Fruit fly (Drosophila melanogaster) whole organism, prepupa: ENCODE results near the gene Rbfox1.

ENCODE experiments used
- Blimp-1 ChIP-seq: fragments of 200-800 bp; sonication (Bioruptor generic); optimal IDR thresholded peaks from 3 replicates; lab custom pipeline; 2017; ENCODE audit warnings: missing biosample characterization, missing genetic modification characterization, mild to moderate bottlenecking, moderate library complexity, missing genetic modification reagents
- CG10631 ChIP-seq: fragments of 200-800 bp; sonication (Bioruptor generic); optimal IDR thresholded peaks from 2 replicates; lab custom pipeline; 2016; ENCODE audit warnings: missing biosample characterization, missing genetic modification characterization
- CG11762 ChIP-seq: fragments of 200-800 bp; sonication (Bioruptor generic); optimal IDR thresholded peaks from 3 replicates; lab custom pipeline; 2016; ENCODE audit warnings: missing biosample characterization, missing genetic modification characterization; ENCODE audit not compliant: insufficient read depth
- CG15336 ChIP-seq: fragments of 200-800 bp; sonication (Bioruptor generic); IDR thresholded peaks from 2 replicates; pipeline ENCODE4 v1.3.6; 2022; ENCODE audit warnings: missing biosample characterization, missing genetic modification characterization
- CG1621 ChIP-seq: fragments of 200-800 bp; sonication (Bioruptor generic); optimal IDR thresholded peaks from 3 replicates; lab custom pipeline; 2018; ENCODE audit warnings: missing biosample characterization, mild to moderate bottlenecking, missing genetic modification characterization
- CG16779 ChIP-seq: fragments of 200-800 bp; sonication (Bioruptor generic); optimal IDR thresholded peaks from 3 replicates; lab custom pipeline; 2017; ENCODE audit warnings: missing biosample characterization, mild to moderate bottlenecking, missing genetic modification characterization
- CG3032 ChIP-seq: fragments of 200-800 bp; optimal IDR thresholded peaks from 2 replicates; lab custom pipeline; 2019; ENCODE audit warnings: missing biosample characterization, mild to moderate bottlenecking, missing genetic modification characterization, moderate library complexity
- CG32006 ChIP-seq: fragments of 200-800 bp; sonication (Bioruptor generic); optimal IDR thresholded peaks from 3 replicates; lab custom pipeline; 2017; ENCODE audit warnings: missing biosample characterization, mild to moderate bottlenecking, missing genetic modification characterization
- CG3919 ChIP-seq: fragments of 200-800 bp; sonication (Bioruptor generic); optimal IDR thresholded peaks from 3 replicates; lab custom pipeline; 2016; ENCODE audit warnings: missing biosample characterization, missing genetic modification characterization
- CG6163 ChIP-seq: fragments of 200-800 bp; sonication (Bioruptor generic); IDR thresholded peaks from 3 replicates; pipeline ENCODE4 v1.3.6; 2022; ENCODE audit warnings: missing biosample characterization, missing genetic modification characterization
- CG6276 ChIP-seq: fragments of 200-800 bp; sonication (Bioruptor generic); optimal IDR thresholded peaks from 2 replicates; lab custom pipeline; 2017; ENCODE audit warnings: missing biosample characterization, mild to moderate bottlenecking, missing genetic modification characterization
- CG6808 ChIP-seq: fragments of 200-800 bp; sonication (Bioruptor generic); optimal IDR thresholded peaks from 3 replicates; lab custom pipeline; 2017; ENCODE audit warnings: missing biosample characterization, missing genetic modification characterization, mild to moderate bottlenecking, moderate library complexity, missing genetic modification reagents
- CG6854 ChIP-seq: fragments of 200-800 bp; sonication (Bioruptor generic); optimal IDR thresholded peaks from 2 replicates; lab custom pipeline; 2017; ENCODE audit warnings: missing biosample characterization, mild to moderate bottlenecking, missing genetic modification characterization
- CG7368 ChIP-seq: fragments of 200-800 bp; sonication (Bioruptor generic); optimal IDR thresholded peaks from 3 replicates; lab custom pipeline; 2016; ENCODE audit warnings: missing biosample characterization, missing genetic modification characterization
- CG8119 ChIP-seq: fragments of 200-800 bp; sonication (Bioruptor generic); IDR thresholded peaks from 3 replicates; pipeline ENCODE4 v1.3.6; 2022; ENCODE audit warnings: missing biosample characterization, missing genetic modification characterization
- CG8632 ChIP-seq: fragments of 200-800 bp; sonication (Bioruptor generic); optimal IDR thresholded peaks from 3 replicates; lab custom pipeline; 2016; ENCODE audit warnings: missing biosample characterization, missing genetic modification characterization
- CG9139 ChIP-seq: fragments of 200-800 bp; sonication (Bioruptor generic); optimal IDR thresholded peaks from 3 replicates; lab custom pipeline; 2017; ENCODE audit warnings: missing biosample characterization, mild to moderate bottlenecking, missing genetic modification characterization
- Eip78C ChIP-seq: fragments of 200-800 bp; sonication (Bioruptor generic); peaks from one replicate; lab custom pipeline; 2016; ENCODE audit warnings: missing biosample characterization, missing genetic modification characterization
- Gug ChIP-seq: fragments of 200-800 bp; sonication (Bioruptor generic); IDR thresholded peaks from 2 replicates; pipeline ENCODE4 v1.3.6; 2022; ENCODE audit warnings: missing biosample characterization, missing genetic modification characterization
- Hr39 ChIP-seq: fragments of 200-800 bp; sonication (Bioruptor generic); optimal IDR thresholded peaks from 2 replicates; lab custom pipeline; 2016; ENCODE audit warnings: missing biosample characterization, missing genetic modification characterization
- Hr4 ChIP-seq: fragments of 200-800 bp; sonication (Bioruptor generic); optimal IDR thresholded peaks from 3 replicates; lab custom pipeline; 2016; ENCODE audit warnings: missing biosample characterization, missing genetic modification characterization
- Lpt ChIP-seq: fragments of 200-800 bp; sonication (Bioruptor generic); optimal IDR thresholded peaks from 3 replicates; lab custom pipeline; 2016; ENCODE audit warnings: missing biosample characterization, missing genetic modification characterization
- Met ChIP-seq: fragments of 200-800 bp; sonication (Bioruptor generic); optimal IDR thresholded peaks from 3 replicates; lab custom pipeline; 2016; ENCODE audit warnings: missing biosample characterization, missing genetic modification characterization
- OdsH ChIP-seq: fragments of 200-800 bp; sonication (Bioruptor generic); optimal IDR thresholded peaks from 3 replicates; lab custom pipeline; 2016; ENCODE audit warnings: missing biosample characterization, missing genetic modification characterization
- Smox ChIP-seq: fragments of 200-800 bp; sonication (Bioruptor generic); optimal IDR thresholded peaks from 3 replicates; lab custom pipeline; 2016; ENCODE audit warnings: missing biosample characterization, missing genetic modification characterization
- Sox102F ChIP-seq: fragments of 200-800 bp; sonication (Bioruptor generic); optimal IDR thresholded peaks from 2 replicates; lab custom pipeline; 2016; ENCODE audit warnings: missing biosample characterization, mild to moderate bottlenecking, missing genetic modification characterization
- Sox14 ChIP-seq: fragments of 200-800 bp; sonication (Bioruptor generic); optimal IDR thresholded peaks from 3 replicates; lab custom pipeline; 2016; ENCODE audit warnings: missing biosample characterization, missing genetic modification characterization
- achi ChIP-seq: fragments of 200-800 bp; sonication (Bioruptor generic); optimal IDR thresholded peaks from 3 replicates; lab custom pipeline; 2016; ENCODE audit warnings: missing biosample characterization, missing genetic modification characterization
- acj6 ChIP-seq: fragments of 200-800 bp; sonication (Bioruptor generic); optimal IDR thresholded peaks from 3 replicates; lab custom pipeline; 2016; ENCODE audit warnings: missing biosample characterization, missing genetic modification characterization
- cyc ChIP-seq: fragments of 200-800 bp; sonication (Bioruptor generic); optimal IDR thresholded peaks from 3 replicates; lab custom pipeline; 2016; ENCODE audit warnings: missing biosample characterization, missing genetic modification characterization
- dac ChIP-seq: fragments of 200-800 bp; sonication (Bioruptor generic); optimal IDR thresholded peaks from 2 replicates; lab custom pipeline; 2017; ENCODE audit warnings: missing biosample characterization, mild to moderate bottlenecking, missing genetic modification characterization
- eg ChIP-seq: fragments of 200-800 bp; sonication (Bioruptor generic); IDR thresholded peaks from 3 replicates; pipeline ENCODE4 v1.3.6; 2022; ENCODE audit warnings: missing biosample characterization, missing genetic modification characterization
- fd59A ChIP-seq: fragments of 200-800 bp; sonication (Bioruptor generic); optimal IDR thresholded peaks from 2 replicates; lab custom pipeline; 2017; ENCODE audit warnings: missing biosample characterization, mild to moderate bottlenecking, missing genetic modification characterization, missing genetic modification reagents
- fd85E ChIP-seq: fragments of 200-800 bp; sonication (Bioruptor generic); optimal IDR thresholded peaks from 3 replicates; lab custom pipeline; 2016; ENCODE audit warnings: missing biosample characterization, missing genetic modification characterization
- lz ChIP-seq: fragments of 200-800 bp; sonication (Bioruptor generic); optimal IDR thresholded peaks from 3 replicates; lab custom pipeline; 2016; ENCODE audit warnings: missing biosample characterization, missing genetic modification characterization
- net ChIP-seq: fragments of 200-800 bp; sonication (Bioruptor generic); optimal IDR thresholded peaks from 3 replicates; lab custom pipeline; 2016; ENCODE audit warnings: missing biosample characterization, missing genetic modification characterization
- pdm3 ChIP-seq: fragments of 200-800 bp; sonication (Bioruptor generic); optimal IDR thresholded peaks from 3 replicates; lab custom pipeline; 2016; ENCODE audit warnings: missing biosample characterization, missing genetic modification characterization
- salr ChIP-seq, 2 experiments: fragments of 200-800 bp; sonication (Bioruptor generic); optimal IDR thresholded peaks; 3 replicates each; lab custom pipeline; 2016 to 2018; ENCODE audit warnings: missing biosample characterization in 2 of 2, missing genetic modification characterization in 2 of 2, mild to moderate bottlenecking in 1 of 2
- spab ChIP-seq: fragments of 200-800 bp; sonication (Bioruptor generic); optimal IDR thresholded peaks from 2 replicates; lab custom pipeline; 2017; ENCODE audit warnings: missing biosample characterization, mild to moderate bottlenecking, missing genetic modification characterization, missing genetic modification reagents
- vri ChIP-seq: fragments of 200-800 bp; sonication (Bioruptor generic); optimal IDR thresholded peaks from 3 replicates; lab custom pipeline; 2016; ENCODE audit warnings: missing biosample characterization, mild to moderate bottlenecking, missing genetic modification characterization

Rbfox1 gene

dm6 chr3L:10443958-10444357, 37.3 kb upstream of the Rbfox1 start (continued):
- TF ChIP-seq CG9139 (GFP tag; lab: Kevin White, UChicago) (no peak), Blimp-1 (GFP tag; lab: Kevin White, UChicago) (no peak), fd59A (GFP tag; lab: Kevin White, UChicago) (peak; percentile 24), fd85E (no peak), CG7368 (GFP tag; lab: Kevin White, UChicago) (no peak), CG10631 (GFP tag; lab: Kevin White, UChicago) (peak; percentile 36), CG3032 (tag; lab: Kevin White, UChicago) (peak; percentile 18), CG16779 (tag; lab: Kevin White, UChicago) (no peak), Hr39 (GFP tag; lab: Kevin White, UChicago) (no peak), salr (GFP tag; optimal IDR thresholded peaks at IDR 0.05; lab: Kevin White, UChicago) (no peak), lz (GFP tag; lab: Kevin White, UChicago) (no peak), Sox14 (GFP tag; lab: Kevin White, UChicago) (peak; percentile 6), Eip78C (GFP tag; lab: Kevin White, UChicago) (peak; percentile 58), Gug (GFP tag; lab: Robert Waterston, UW) (no peak)
- TF ChIP-seq, all 60 proteins: peak for 25

dm6 chr3L:10446998-10447397, 34.2 kb upstream of the Rbfox1 start:
- TF ChIP-seq eg (GFP tag; lab: Robert Waterston, UW): peak; percentile 72; the same call in 2 of the 3 replicates
- peak; percentile 84 for TF ChIP-seq CG15336 (GFP tag; lab: Robert Waterston, UW)
- TF ChIP-seq salr (GFP tag; optimal IDR thresholded peaks at IDR 0.05; lab: Kevin White, UChicago): no peak
- TF ChIP-seq CG10631 (GFP tag; lab: Kevin White, UChicago): peak; percentile 20
- peak; percentile 12 for TF ChIP-seq spab (GFP tag; lab: Kevin White, UChicago)
- peak; percentile 55 for TF ChIP-seq CG6163 (GFP tag; lab: Robert Waterston, UW)
- no peak for TF ChIP-seq Lpt (GFP tag; lab: Kevin White, UChicago)
- no peak for TF ChIP-seq CG6808 (GFP tag; lab: Kevin White, UChicago)
- no peak for TF ChIP-seq acj6 (GFP tag; lab: Kevin White, UChicago)
- TF ChIP-seq dac (GFP tag; lab: Kevin White, UChicago): peak; percentile 8
- no peak for TF ChIP-seq cyc (GFP tag; lab: Kevin White, UChicago)
- TF ChIP-seq achi (GFP tag; lab: Kevin White, UChicago): peak; percentile 18
- TF ChIP-seq CG3919 (GFP tag; lab: Kevin White, UChicago): peak; percentile 1
- TF ChIP-seq pdm3 (GFP tag; lab: Kevin White, UChicago): peak; percentile 12
- TF ChIP-seq CG6854: no peak
- no peak for TF ChIP-seq lz (GFP tag; lab: Kevin White, UChicago)
- no peak for TF ChIP-seq Smox (GFP tag; lab: Kevin White, UChicago)
- peak; percentile 66 for TF ChIP-seq CG32006 (GFP tag; lab: Kevin White, UChicago)
- TF ChIP-seq vri (GFP tag; lab: Kevin White, UChicago): no peak
- peak; percentile 63 for TF ChIP-seq Eip78C (GFP tag; lab: Kevin White, UChicago)
- TF ChIP-seq net (GFP tag; lab: Kevin White, UChicago): peak; percentile 30
- TF ChIP-seq CG8632: no peak
- peak; percentile 45; the same call in 1 of the 2 replicates for TF ChIP-seq Gug (GFP tag; lab: Robert Waterston, UW)
- no peak for TF ChIP-seq CG1621 (tag; lab: Kevin White, UChicago)
- peak; percentile 41 for TF ChIP-seq CG6276
- no peak for TF ChIP-seq Sox102F (GFP tag; lab: Kevin White, UChicago)
- no peak for TF ChIP-seq CG11762 (GFP tag; lab: Kevin White, UChicago)
- TF ChIP-seq OdsH (GFP tag; lab: Kevin White, UChicago): no peak
- no peak for TF ChIP-seq CG7368 (GFP tag; lab: Kevin White, UChicago)
- no peak for TF ChIP-seq Met (GFP tag; lab: Kevin White, UChicago)
- TF ChIP-seq CG8119: peak; percentile 79
- TF ChIP-seq Hr4 (GFP tag; lab: Kevin White, UChicago): peak; percentile 62
- peak; percentile 9 for TF ChIP-seq CG3032 (tag; lab: Kevin White, UChicago)
